Fruit fly (Drosophila melanogaster) whole organism, adult: ENCODE data around the gene 825-Oak.

Experiments
- CG11617 ChIP-seq: fragments of 200-800 bp; sonication (Bioruptor generic); optimal IDR thresholded peaks from 2 replicates; lab custom pipeline; 2017; ENCODE audit warnings: mild to moderate bottlenecking, missing biosample characterization, missing genetic modification reagents, missing genetic modification characterization
- CG12768 ChIP-seq: fragments of 200-800 bp; sonication (Bioruptor generic); optimal IDR thresholded peaks from 2 replicates; lab custom pipeline; 2017; ENCODE audit warnings: missing biosample characterization, missing genetic modification characterization, mild to moderate bottlenecking, moderate library complexity, missing genetic modification reagents
- CG14711 ChIP-seq: fragments of 200-800 bp; sonication (Bioruptor generic); optimal IDR thresholded peaks from 2 replicates; lab custom pipeline; 2018; ENCODE audit warnings: missing biosample characterization, mild to moderate bottlenecking, missing genetic modification characterization, moderate library complexity
- CG1620 ChIP-seq: fragments of 200-800 bp; sonication (Bioruptor generic); optimal IDR thresholded peaks from 2 replicates; lab custom pipeline; 2016; ENCODE audit warnings: missing biosample characterization, missing genetic modification characterization
- CG33017 ChIP-seq: fragments of 200-800 bp; sonication (Bioruptor generic); optimal IDR thresholded peaks from 2 replicates; lab custom pipeline; 2018; ENCODE audit warnings: missing biosample characterization, mild to moderate bottlenecking, missing genetic modification characterization, moderate library complexity
- CG5204 ChIP-seq: fragments of 200-800 bp; sonication (Bioruptor generic); optimal IDR thresholded peaks from 2 replicates; lab custom pipeline; 2016; ENCODE audit warnings: missing biosample characterization, missing genetic modification characterization
- Clk ChIP-seq: fragments of 200-800 bp; sonication (Bioruptor generic); optimal IDR thresholded peaks from 2 replicates; lab custom pipeline; 2017; ENCODE audit warnings: missing biosample characterization, missing genetic modification characterization
- Hr96 ChIP-seq: fragments of 200-800 bp; sonication (Bioruptor generic); optimal IDR thresholded peaks from 2 replicates; lab custom pipeline; 2016; ENCODE audit warnings: missing biosample characterization, missing genetic modification characterization
- Mnt ChIP-seq: fragments of 200-800 bp; sonication (Bioruptor generic); optimal IDR thresholded peaks from 2 replicates; lab custom pipeline; 2016; ENCODE audit warnings: missing biosample characterization, mild to moderate bottlenecking, missing genetic modification characterization
- bab1 ChIP-seq: fragments of 200-800 bp; sonication (Bioruptor generic); optimal IDR thresholded peaks from 3 replicates; lab custom pipeline; 2019; ENCODE audit warnings: missing biosample characterization, mild to moderate bottlenecking, missing genetic modification characterization, moderate library complexity
- ovo ChIP-seq: fragments of 200-800 bp; sonication (Bioruptor generic); optimal IDR thresholded peaks from 2 replicates; lab custom pipeline; 2016; ENCODE audit warnings: missing biosample characterization, missing genetic modification characterization
- tj ChIP-seq: fragments of 200-800 bp; sonication (Bioruptor generic); optimal IDR thresholded peaks from 3 replicates; lab custom pipeline; 2017; ENCODE audit warnings: missing biosample characterization, mild to moderate bottlenecking, missing genetic modification characterization, moderate library complexity
- toe ChIP-seq: fragments of 200-800 bp; sonication (Bioruptor generic); optimal IDR thresholded peaks from 2 replicates; lab custom pipeline; 2016; ENCODE audit warnings: missing biosample characterization, missing genetic modification characterization

DNA sequence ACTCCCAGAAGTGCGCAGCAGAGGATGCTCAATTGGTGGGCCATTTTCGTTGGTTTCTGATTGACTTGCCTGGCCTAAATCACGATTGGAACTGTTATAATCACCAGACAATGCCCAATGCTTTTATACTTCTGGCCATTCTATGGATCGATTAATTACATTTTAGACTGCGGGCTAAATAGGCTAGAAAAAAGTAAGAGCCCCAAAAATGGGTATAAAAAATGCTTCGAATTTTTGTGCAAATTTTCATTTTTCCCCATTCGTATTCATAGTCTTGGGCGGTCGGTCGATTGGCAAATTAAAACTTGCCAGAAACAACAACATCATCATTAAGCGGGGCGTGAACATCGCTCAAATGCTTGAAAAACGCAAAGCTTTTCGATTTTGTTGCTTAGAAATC, 46.2 kb upstream of the 825-Oak start, which contains the start of gene Cpr76Ba:
- TF ChIP-seq CG14711 (tag; lab: Kevin White, UChicago) (no peak), Mnt (GFP tag; lab: Kevin White, UChicago) (no peak), CG12768 (no peak), CG1620 (GFP tag; lab: Kevin White, UChicago) (no peak), toe (no peak), CG5204 (GFP tag; lab: Kevin White, UChicago) (no peak), CG33017 (tag; lab: Kevin White, UChicago) (no peak), tj (no peak), CG11617 (GFP tag; lab: Kevin White, UChicago) (no peak), bab1 (no peak), Hr96 (GFP tag; lab: Kevin White, UChicago) (no peak), Clk (GFP tag; lab: Kevin White, UChicago) (no peak), ovo (GFP tag; lab: Kevin White, UChicago) (no peak)
